Worm (Caenorhabditis elegans): ENCODE results near the gene F42A10.5.

DNA sequence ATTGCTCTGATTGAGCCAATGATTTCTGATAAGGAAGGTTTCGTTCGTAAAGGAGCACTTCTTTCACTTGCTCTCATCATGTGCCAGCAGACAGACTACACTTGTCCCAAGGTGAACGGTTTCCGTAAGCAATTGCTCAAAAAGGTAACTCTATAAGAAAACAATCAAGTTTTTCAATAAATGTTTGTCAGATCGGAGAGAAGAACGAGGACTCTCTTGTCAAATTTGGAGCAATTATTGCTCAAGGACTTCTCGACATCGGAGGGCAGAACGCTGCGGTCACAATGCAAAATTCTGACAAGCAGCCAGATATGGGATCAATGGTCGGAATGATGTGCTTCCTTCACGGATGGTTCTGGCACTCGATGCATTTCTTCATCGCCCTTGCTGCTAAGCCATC lies 28.0 kb upstream of the F42A10.5 start:
- TF ChIP-seq T22C8.4 (GFP tag; IDR thresholded peaks at IDR 0.05) = no peak
- no peak for TF ChIP-seq flt-1 (GFP tag; IDR thresholded peaks at IDR 0.05)
